Fruit fly (Drosophila melanogaster) whole organism, embryonic: Measurements from ENCODE around the gene CG17329.

Experiments used
- ATbp ChIP-seq: fragments of 200-800 bp; sonication (Bioruptor generic); optimal IDR thresholded peaks from 2 replicates; lab custom pipeline; 2017; ENCODE audit warnings: missing biosample characterization, mild to moderate bottlenecking, missing genetic modification characterization, missing genetic modification reagents
- Abd-B ChIP-seq: fragments of 200-800 bp; sonication (Bioruptor generic); optimal IDR thresholded peaks from 2 replicates; lab custom pipeline; 2018; ENCODE audit warnings: missing biosample characterization, mild to moderate bottlenecking, missing genetic modification characterization, moderate library complexity
- Atf3 ChIP-seq: fragments of 200-800 bp; sonication (Bioruptor generic); optimal IDR thresholded peaks from 3 replicates; lab custom pipeline; 2016; ENCODE audit warnings: missing biosample characterization, missing genetic modification characterization
- B-H2 ChIP-seq: fragments of 200-800 bp; sonication (Bioruptor generic); optimal IDR thresholded peaks from 2 replicates; lab custom pipeline; 2018; ENCODE audit warnings: missing biosample characterization, mild to moderate bottlenecking, missing genetic modification characterization
- BtbVII ChIP-seq: fragments of 200-800 bp; sonication (Bioruptor generic); optimal IDR thresholded peaks from 3 replicates; lab custom pipeline; 2017; ENCODE audit warnings: missing biosample characterization, mild to moderate bottlenecking, missing genetic modification characterization
- Bteb2 ChIP-seq: fragments of 200-800 bp; sonication (Bioruptor generic); optimal IDR thresholded peaks from 2 replicates; lab custom pipeline; 2016; ENCODE audit warnings: missing biosample characterization, missing genetic modification characterization
- CG10462 ChIP-seq: fragments of 200-800 bp; sonication (Bioruptor generic); optimal IDR thresholded peaks from 2 replicates; lab custom pipeline; 2016; ENCODE audit warnings: missing biosample characterization, missing genetic modification characterization
- CG11247 ChIP-seq: fragments of 200-800 bp; sonication (Bioruptor generic); IDR thresholded peaks from 2 replicates; pipeline ENCODE4 v1.3.6; 2022; ENCODE audit warnings: missing biosample characterization, missing genetic modification characterization
- CG11504 ChIP-seq: fragments of 200-800 bp; sonication (Bioruptor generic); optimal IDR thresholded peaks from 3 replicates; lab custom pipeline; 2019; ENCODE audit warnings: missing biosample characterization, mild to moderate bottlenecking, missing genetic modification characterization, moderate library complexity
- CG1233 ChIP-seq: fragments of 200-800 bp; sonication (Bioruptor generic); optimal IDR thresholded peaks from 4 replicates; lab custom pipeline; 2018; ENCODE audit warnings: missing biosample characterization, mild to moderate bottlenecking, missing genetic modification characterization
- CG12942 ChIP-seq: fragments of 200-800 bp; sonication (Bioruptor generic); optimal IDR thresholded peaks from 3 replicates; lab custom pipeline; 2016; ENCODE audit warnings: missing biosample characterization, missing genetic modification characterization
- CG14441 ChIP-seq: fragments of 200-800 bp; sonication (Bioruptor generic); IDR thresholded peaks from 2 replicates; pipeline ENCODE4 v1.3.6; 2022; ENCODE audit warnings: missing biosample characterization, missing genetic modification characterization
- CG1529 ChIP-seq: fragments of 200-800 bp; sonication (Bioruptor generic); optimal IDR thresholded peaks from 3 replicates; lab custom pipeline; 2018; ENCODE audit warnings: missing biosample characterization, missing genetic modification characterization
- CG15479 ChIP-seq: fragments of 200-800 bp; sonication (Bioruptor generic); optimal IDR thresholded peaks from 3 replicates; lab custom pipeline; 2019; ENCODE audit warnings: missing biosample characterization, mild to moderate bottlenecking, missing genetic modification characterization, moderate library complexity
- CG16815 ChIP-seq: fragments of 200-800 bp; sonication (Bioruptor generic); optimal IDR thresholded peaks from 3 replicates; lab custom pipeline; 2017; ENCODE audit warnings: missing biosample characterization, mild to moderate bottlenecking, missing genetic modification characterization
- CG16863 ChIP-seq: fragments of 200-800 bp; sonication (Bioruptor generic); optimal IDR thresholded peaks from 3 replicates; lab custom pipeline; 2016; ENCODE audit warnings: missing biosample characterization, missing genetic modification characterization
- CG18764 ChIP-seq: fragments of 200-800 bp; sonication (Bioruptor generic); optimal IDR thresholded peaks from 3 replicates; lab custom pipeline; 2016; ENCODE audit warnings: missing biosample characterization, missing genetic modification characterization
- CG3838 ChIP-seq: fragments of 200-800 bp; sonication (Bioruptor generic); optimal IDR thresholded peaks from 3 replicates; lab custom pipeline; 2016; ENCODE audit warnings: missing biosample characterization, missing genetic modification characterization
- CG6654 ChIP-seq: fragments of 200-800 bp; sonication (Bioruptor generic); optimal IDR thresholded peaks from 2 replicates; lab custom pipeline; 2017; ENCODE audit warnings: missing biosample characterization, mild to moderate bottlenecking, missing genetic modification characterization
- CG7987 ChIP-seq: fragments of 200-800 bp; sonication (Bioruptor generic); optimal IDR thresholded peaks from 2 replicates; lab custom pipeline; 2018; ENCODE audit warnings: missing biosample characterization, mild to moderate bottlenecking, missing genetic modification characterization, moderate library complexity
- CG8281 ChIP-seq: fragments of 200-800 bp; sonication (Bioruptor generic); optimal IDR thresholded peaks from 2 replicates; lab custom pipeline; 2018; ENCODE audit warnings: missing biosample characterization, mild to moderate bottlenecking, missing genetic modification characterization, moderate library complexity
- CG8359 ChIP-seq: fragments of 200-800 bp; sonication (Bioruptor generic); optimal IDR thresholded peaks from 2 replicates; lab custom pipeline; 2017; ENCODE audit warnings: missing biosample characterization, mild to moderate bottlenecking, missing genetic modification characterization, borderline replicate concordance
- CHES-1-like ChIP-seq: fragments of 200-800 bp; sonication (Bioruptor generic); optimal IDR thresholded peaks from 2 replicates; lab custom pipeline; 2016; ENCODE audit warnings: missing biosample characterization, missing genetic modification characterization
- CoRest ChIP-seq: fragments of 200-800 bp; sonication (Bioruptor generic); optimal IDR thresholded peaks from 3 replicates; lab custom pipeline; 2018; ENCODE audit warnings: missing biosample characterization, mild to moderate bottlenecking, missing genetic modification characterization, moderate library complexity
- D19A ChIP-seq: fragments of 200-800 bp; optimal IDR thresholded peaks from 3 replicates; lab custom pipeline; 2019; ENCODE audit warnings: missing biosample characterization, mild to moderate bottlenecking, missing genetic modification characterization, moderate library complexity
- Dfd ChIP-seq, 2 experiments: fragments of >200 bp; optimal IDR thresholded peaks; 2 replicates each; lab custom pipeline; 2017; ENCODE audit warnings: missing biosample characterization in 2 of 2, missing genetic modification characterization in 2 of 2
- Dip2 ChIP-seq: fragments of 200-800 bp; sonication (Bioruptor generic); IDR thresholded peaks from 2 replicates; pipeline ENCODE4 v1.3.6; 2022; ENCODE audit warnings: missing biosample characterization, missing genetic modification characterization
- Elba2 ChIP-seq: fragments of 200-800 bp; sonication (Bioruptor generic); optimal IDR thresholded peaks from 3 replicates; lab custom pipeline; 2016; ENCODE audit warnings: missing biosample characterization, missing genetic modification characterization
- PHDP ChIP-seq: fragments of 200-800 bp; sonication (Bioruptor generic); optimal IDR thresholded peaks from 3 replicates; lab custom pipeline; 2018; ENCODE audit warnings: missing biosample characterization, mild to moderate bottlenecking, missing genetic modification characterization, moderate library complexity
- Sin3A ChIP-seq: fragments of >200 bp; optimal IDR thresholded peaks from 2 replicates; lab custom pipeline; 2018
- bab2 ChIP-seq: fragments of 200-800 bp; sonication (Bioruptor generic); optimal IDR thresholded peaks from 2 replicates; lab custom pipeline; 2016; ENCODE audit warnings: missing biosample characterization, missing genetic modification characterization
- bsh ChIP-seq, 2 experiments: fragments of 200-800 bp; sonication (Bioruptor generic); optimal IDR thresholded peaks; 2 replicates each; lab custom pipeline; 2017 to 2018; ENCODE audit warnings: mild to moderate bottlenecking in 2 of 2, missing biosample characterization in 2 of 2, missing genetic modification characterization in 2 of 2, moderate library complexity in 1 of 2
- cwo ChIP-seq: fragments of 200-800 bp; sonication (Bioruptor generic); optimal IDR thresholded peaks from 3 replicates; lab custom pipeline; 2017; ENCODE audit warnings: missing biosample characterization, missing genetic modification characterization, mild to moderate bottlenecking, moderate library complexity, missing genetic modification reagents
- dimm ChIP-seq: fragments of 200-800 bp; sonication (Bioruptor generic); IDR thresholded peaks from 2 replicates; pipeline ENCODE4 v1.3.6; 2022; ENCODE audit warnings: missing biosample characterization, missing genetic modification characterization
- dmrt99B ChIP-seq: fragments of 200-800 bp; sonication (Bioruptor generic); optimal IDR thresholded peaks from 2 replicates; lab custom pipeline; 2018; ENCODE audit warnings: missing biosample characterization, mild to moderate bottlenecking, missing genetic modification characterization, moderate library complexity
- en ChIP-seq: fragments of 200-800 bp; sonication (Bioruptor generic); optimal IDR thresholded peaks from 2 replicates; lab custom pipeline; 2016; ENCODE audit warnings: missing biosample characterization, missing genetic modification characterization
- gem ChIP-seq: fragments of 200-800 bp; sonication (Bioruptor generic); optimal IDR thresholded peaks from 2 replicates; lab custom pipeline; 2019; ENCODE audit warnings: missing biosample characterization, mild to moderate bottlenecking, missing genetic modification characterization, moderate library complexity
- grau ChIP-seq: fragments of 200-800 bp; optimal IDR thresholded peaks from 3 replicates; lab custom pipeline; 2019; ENCODE audit warnings: missing biosample characterization, mild to moderate bottlenecking, missing genetic modification characterization, moderate library complexity
- kay ChIP-seq: fragments of 200-800 bp; sonication (Bioruptor generic); optimal IDR thresholded peaks from 2 replicates; lab custom pipeline; 2016; ENCODE audit warnings: missing biosample characterization, missing genetic modification characterization
- phol ChIP-seq: fragments of 200-800 bp; sonication (Bioruptor generic); optimal IDR thresholded peaks from 3 replicates; lab custom pipeline; 2018; ENCODE audit warnings: missing biosample characterization, mild to moderate bottlenecking, missing genetic modification characterization, moderate library complexity
- pzg ChIP-seq: fragments of 200-800 bp; sonication (Bioruptor generic); optimal IDR thresholded peaks from 3 replicates; lab custom pipeline; 2018; ENCODE audit warnings: missing biosample characterization, mild to moderate bottlenecking, missing genetic modification characterization, moderate library complexity
- run ChIP-seq: fragments of 200-800 bp; sonication (Bioruptor generic); optimal IDR thresholded peaks from 3 replicates; lab custom pipeline; 2018; ENCODE audit warnings: missing biosample characterization, mild to moderate bottlenecking, missing genetic modification characterization
- salm ChIP-seq: fragments of 200-800 bp; sonication (Bioruptor generic); optimal IDR thresholded peaks from 2 replicates; lab custom pipeline; 2018; ENCODE audit warnings: missing biosample characterization, mild to moderate bottlenecking, missing genetic modification characterization
- sisA ChIP-seq: fragments of 200-800 bp; sonication (Bioruptor generic); IDR thresholded peaks from 2 replicates; pipeline ENCODE4 v1.3.6; 2022; ENCODE audit warnings: missing biosample characterization, missing genetic modification characterization
- slou ChIP-seq: fragments of 200-800 bp; sonication (Bioruptor generic); optimal IDR thresholded peaks from 3 replicates; lab custom pipeline; 2016; ENCODE audit warnings: missing biosample characterization, missing genetic modification characterization
- ttk ChIP-seq: fragments of 200-800 bp; sonication (Bioruptor generic); IDR thresholded peaks from 2 replicates; pipeline ENCODE4 v2.1.2; 2022; ENCODE audit warnings: missing biosample characterization, missing genetic modification characterization
- zen ChIP-seq: fragments of 200-800 bp; sonication (Bioruptor generic); optimal IDR thresholded peaks from 3 replicates; lab custom pipeline; 2018; ENCODE audit warnings: missing biosample characterization, mild to moderate bottlenecking, missing genetic modification characterization, moderate library complexity

The CG17329 gene

dm6 chr2L:16285692-16286359 is 5.3 kb upstream of the CG17329 start (continued):
- TF ChIP-seq pzg (peak; percentile 3), bab2 (peak; percentile 85)

- TF ChIP-seq CG18764 (GFP tag; lab: Kevin White, UChicago) (peak; percentile 75), D19A (tag; lab: Kevin White, UChicago) (peak; percentile 80), dmrt99B (tag; lab: Kevin White, UChicago) (peak; percentile 85), cwo (GFP tag; lab: Kevin White, UChicago) (peak; percentile 86), CG15479 (GFP tag; lab: Kevin White, UChicago) (peak; percentile 90), CG11504 (tag; lab: Kevin White, UChicago) (peak; percentile 87), CG11247 (GFP tag; lab: Robert Waterston, UW) (no peak), CG8281 (tag; lab: Kevin White, UChicago) (peak; percentile 94), en (peak; percentile 62), PHDP (tag; lab: Kevin White, UChicago) (peak; percentile 88), ATbp (GFP tag; lab: Kevin White, UChicago) (peak; percentile 78), CHES-1-like (peak; percentile 85), bsh (GFP tag; optimal IDR thresholded peaks at IDR 0.05; lab: Kevin White, UChicago) (peak; percentile 31 to 82), BtbVII (GFP tag; lab: Kevin White, UChicago) (peak; percentile 69), sisA (no peak), CG1233 (GFP tag; lab: Kevin White, UChicago) (peak; percentile 78), CG7987 (peak; percentile 69), CG10462 (GFP tag; lab: Kevin White, UChicago) (peak; percentile 71), ttk (GFP tag; lab: Robert Waterston, UW) (no peak), dimm (GFP tag; lab: Robert Waterston, UW) (no peak), bab2 (peak; percentile 84), CG8359 (GFP tag; lab: Kevin White, UChicago) (peak; percentile 77), zen (tag; lab: Kevin White, UChicago) (peak; percentile 82), grau (tag; lab: Kevin White, UChicago) (peak; percentile 88), Bteb2 (GFP tag; lab: Kevin White, UChicago) (peak; percentile 71), CG3838 (GFP tag; lab: Kevin White, UChicago) (peak; percentile 77), CG16815 (GFP tag; lab: Kevin White, UChicago) (peak; percentile 79), Elba2 (GFP tag; lab: Kevin White, UChicago) (no peak), Atf3 (GFP tag; lab: Kevin White, UChicago) (peak; percentile 85), phol (tag; lab: Kevin White, UChicago) (peak; percentile 93), salm (tag; lab: Kevin White, UChicago) (peak; percentile 75), slou (GFP tag; lab: Kevin White, UChicago) (peak; percentile 32), Abd-B (peak; percentile 54), CG6654 (GFP tag; lab: Kevin White, UChicago) (peak; percentile 72), CG1529 (GFP tag; lab: Kevin White, UChicago) (peak; percentile 70), gem (tag; lab: Kevin White, UChicago) (peak; percentile 92), CG16863 (GFP tag; lab: Kevin White, UChicago) (peak; percentile 73), CoRest (tag; lab: Kevin White, UChicago) (peak; percentile 80), Dip2 (GFP tag; lab: Robert Waterston, UW) (no peak), run (tag; lab: Kevin White, UChicago) (peak; percentile 74), B-H2 (GFP tag; lab: Kevin White, UChicago) (peak; percentile 64), Dfd (GFP tag; optimal IDR thresholded peaks at IDR 0.05; lab: Kevin White, UChicago) (no peak), kay (GFP tag; lab: Kevin White, UChicago) (no peak), CG14441 (GFP tag; lab: Robert Waterston, UW) (no peak), Sin3A (lab: Kevin White, UChicago) (no peak), CG12942 (GFP tag; lab: Kevin White, UChicago) (peak; percentile 81)
Measured at dm6 chr2L:16286360-16287005, 4.6 kb upstream of the CG17329 start.
